Worm (Caenorhabditis elegans): ENCODE data around the gene jmjd-1.1.

Gene jmjd-1.1

ce11 chrII:11823566-11824308, 17.4 kb downstream of the jmjd-1.1 start, which contains the start of gene Y6D1A.1 (continued):
- TF ChIP-seq bed-1 (GFP tag; IDR thresholded peaks at IDR 0.05): no peak
- no peak for TF ChIP-seq unc-62 (GFP tag; optimal IDR thresholded peaks at IDR 0.05)
- no peak for TF ChIP-seq dpff-1 (tag; optimal IDR thresholded peaks at IDR 0.05)
- TF ChIP-seq akir-1 (GFP tag; optimal IDR thresholded peaks at IDR 0.05): no peak
- TF ChIP-seq K11D2.4 (GFP tag; IDR thresholded peaks at IDR 0.05): no peak
- TF ChIP-seq tlf-1 (GFP tag; optimal IDR thresholded peaks at IDR 0.05): no peak
- no peak for TF ChIP-seq B0336.3 (GFP tag; IDR thresholded peaks at IDR 0.05)
- no peak for TF ChIP-seq let-526 (GFP tag; IDR thresholded peaks at IDR 0.05)
- TF ChIP-seq bed-2 (GFP tag; IDR thresholded peaks at IDR 0.05): no peak
- TF ChIP-seq rpc-1 (optimal IDR thresholded peaks at IDR 0.05): no peak
- no peak for TF ChIP-seq rpc-1 (tag; optimal IDR thresholded peaks at IDR 0.05)
- TF ChIP-seq gei-17 (GFP tag; optimal IDR thresholded peaks at IDR 0.05): no peak
- no peak for TF ChIP-seq unc-130 (GFP tag; optimal IDR thresholded peaks at IDR 0.05)
- TF ChIP-seq rec-8 (tag; optimal IDR thresholded peaks at IDR 0.05): no peak
- TF ChIP-seq egrh-3 (GFP tag; IDR thresholded peaks at IDR 0.05): no peak
- no peak for TF ChIP-seq fkh-3 (tag; optimal IDR thresholded peaks at IDR 0.05)
- no peak for TF ChIP-seq ztf-26 (tag; optimal IDR thresholded peaks at IDR 0.05)
- peak; percentile 59 for TF ChIP-seq xnd-1 (tag; optimal IDR thresholded peaks at IDR 0.05)
- peak; percentile 59; the same call in 1 of the 2 replicates for TF ChIP-seq F33H1.4 (GFP tag; IDR thresholded peaks at IDR 0.05)
- peak; percentile 55 for TF ChIP-seq lsl-1 (GFP tag; optimal IDR thresholded peaks at IDR 0.05)
- TF ChIP-seq zfh-2 (GFP tag; conservative IDR thresholded peaks at IDR 0.05): no peak

- TF ChIP-seq tbp1 (GFP tag; optimal IDR thresholded peaks at IDR 0.05): peak; percentile 65
Observed at ce11 chrII:11824673-11825072, 18.3 kb downstream of the jmjd-1.1 start.

ce11 chrII:11829920-11830319, 23.6 kb downstream of the jmjd-1.1 start, which contains the start of gene pes-5:
Gene pes-5 (minus strand): TSS chrII:11830020.
- TF ChIP-seq nhr-120 (GFP tag; IDR thresholded peaks at IDR 0.05) (no peak), tbx-9 (tag; optimal IDR thresholded peaks at IDR 0.05; ENCODE audit: borderline replicate concordance) (no peak), F57C9.4 (tag; optimal IDR thresholded peaks at IDR 0.05) (no peak), nfyb-1 (GFP tag; IDR thresholded peaks at IDR 0.05) (no peak), Y79H2A.3 (GFP tag; conservative IDR thresholded peaks at IDR 0.05) (no peak), dpff-1 (tag; optimal IDR thresholded peaks at IDR 0.05) (no peak), egl-18 (GFP tag; IDR thresholded peaks at IDR 0.05) (no peak), F37B4.10 (GFP tag; IDR thresholded peaks at IDR 0.05) (no peak), madf-6 (GFP tag; IDR thresholded peaks at IDR 0.05) (no peak), K12H6.12 (tag; optimal IDR thresholded peaks at IDR 0.05) (no peak), B0019.2 (GFP tag; conservative IDR thresholded peaks at IDR 0.05) (no peak), ceh-40 (GFP tag; IDR thresholded peaks at IDR 0.05) (no peak), lin-54 (GFP tag; optimal IDR thresholded peaks at IDR 0.05) (no peak), zim-3 (tag; optimal IDR thresholded peaks at IDR 0.05) (no peak), cebp-2 (GFP tag; IDR thresholded peaks at IDR 0.05) (no peak), egl-44 (GFP tag; IDR thresholded peaks at IDR 0.05) (no peak), nhr-179 (tag; optimal IDR thresholded peaks at IDR 0.05) (no peak)
